Worm (Caenorhabditis elegans) whole organism, early embryonic: ENCODE data around the gene egas-2.

Experiments
- ama-1 ChIP-seq: fragments of 150-350 bp; optimal IDR thresholded peaks from 2 replicates; lab custom pipeline; 2014
- ceh-13 ChIP-seq: fragments of 200-800 bp; sonication (Bioruptor generic); optimal IDR thresholded peaks from 2 replicates; lab custom pipeline; 2018; ENCODE audit warnings: mild to moderate bottlenecking, missing genetic modification characterization, missing compliant biosample characterization
- ets-7 ChIP-seq: sonication (generic microtip); optimal IDR thresholded peaks from 2 replicates; lab custom pipeline; 2016; ENCODE audit warnings: missing genotype, missing genetic modification characterization, missing compliant biosample characterization
- flt-1 ChIP-seq: fragments of 200-800 bp; sonication (Bioruptor generic); IDR thresholded peaks from 2 replicates; pipeline ENCODE4 v1.3.6; 2022; ENCODE audit warnings: missing genetic modification characterization, missing compliant biosample characterization
- hmg-4 ChIP-seq: fragments of 200-800 bp; sonication (Bioruptor generic); optimal IDR thresholded peaks from 2 replicates; lab custom pipeline; 2018; ENCODE audit warnings: mild to moderate bottlenecking, missing genetic modification characterization, missing compliant biosample characterization
- pes-1 ChIP-seq: fragments of 200-800 bp; sonication (Bioruptor generic); IDR thresholded peaks from 2 replicates; pipeline ENCODE4 v1.3.6; 2022; ENCODE audit warnings: missing genetic modification reagents, missing genetic modification characterization, missing compliant biosample characterization

DNA sequence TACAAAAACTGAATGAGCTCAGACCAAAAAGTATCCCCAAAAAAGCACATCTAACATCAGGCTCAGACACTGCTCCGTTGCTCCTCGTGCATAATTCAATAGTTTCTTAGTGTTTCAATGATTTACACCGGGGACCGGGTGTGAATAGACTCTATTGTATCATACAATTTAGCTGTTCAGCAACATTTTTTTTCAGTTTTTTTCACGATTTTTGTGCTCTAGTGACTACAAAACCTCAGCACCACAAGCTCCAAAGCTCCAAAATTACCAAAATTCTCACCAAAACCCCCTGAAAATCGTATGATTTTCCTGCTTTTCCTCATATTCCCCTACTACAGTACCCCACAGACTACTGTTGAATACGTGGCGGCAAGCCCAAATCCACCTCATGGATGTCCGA lies at the start of gene egas-2:
- TF ChIP-seq hmg-4 (no peak), ama-1 (lab: Kevin White, UChicago) (no peak), ceh-13 (GFP tag; lab: Kevin White, UChicago) (no peak), ets-7 (tag; lab: Kevin White, UChicago) (no peak), flt-1 (GFP tag; lab: Robert Waterston, UW) (no peak), pes-1 (GFP tag; lab: Robert Waterston, UW) (no peak)
